Fruit fly (Drosophila melanogaster): ENCODE results near the gene beat-Vc.

DNA sequence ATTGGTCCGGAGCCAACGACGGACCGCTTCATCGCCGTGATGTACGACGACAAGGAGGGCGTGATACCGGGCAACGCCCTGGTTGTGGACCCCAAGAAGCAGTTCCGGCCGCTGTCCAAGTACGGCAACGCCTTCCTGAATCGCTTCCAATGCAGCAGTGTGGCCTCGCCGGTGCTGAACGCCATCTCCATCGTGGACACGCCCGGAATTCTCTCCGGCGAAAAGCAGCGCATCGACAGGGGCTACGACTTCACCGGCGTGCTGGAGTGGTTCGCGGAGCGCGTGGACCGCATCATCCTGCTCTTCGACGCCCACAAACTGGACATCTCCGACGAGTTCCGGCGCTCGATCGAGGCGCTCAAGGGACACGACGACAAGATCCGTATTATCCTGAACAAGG lies 84.7 kb downstream of the beat-Vc start:
- TF ChIP-seq CG10348 (GFP tag; IDR thresholded peaks at IDR 0.05): no peak
- TF ChIP-seq Pif1A (GFP tag; optimal IDR thresholded peaks at IDR 0.05): no peak
- no peak for TF ChIP-seq CG8301 (tag; optimal IDR thresholded peaks at IDR 0.05)
- no peak for TF ChIP-seq CG9948 (tag; optimal IDR thresholded peaks at IDR 0.05)
- TF ChIP-seq fd96Ca (GFP tag; IDR thresholded peaks at IDR 0.05): no peak
